Fruit fly (Drosophila melanogaster) whole organism, embryonic: ENCODE results near the gene CG43346.
A peak's percentile ranks its signal among the peaks of the same experiment; 100 is the strongest.

ENCODE experiments used
- Aef1 ChIP-seq: fragments of 200-800 bp; sonication (Bioruptor generic); IDR thresholded peaks from 3 replicates; pipeline ENCODE4 v1.3.6; 2022; ENCODE audit warnings: missing biosample characterization, missing genetic modification characterization
- Asciz ChIP-seq: fragments of 200-800 bp; sonication (Bioruptor generic); optimal IDR thresholded peaks from 2 replicates; lab custom pipeline; 2017; ENCODE audit warnings: missing biosample characterization, mild to moderate bottlenecking, missing genetic modification characterization, missing genetic modification reagents
- Bdp1 ChIP-seq: fragments of 200-800 bp; sonication (Bioruptor generic); optimal IDR thresholded peaks from 3 replicates; lab custom pipeline; 2016; ENCODE audit warnings: missing biosample characterization, missing genetic modification characterization
- Bgb ChIP-seq: fragments of 200-800 bp; sonication (Bioruptor generic); IDR thresholded peaks from 2 replicates; pipeline ENCODE4 v1.3.6; 2022; ENCODE audit warnings: missing biosample characterization, missing genetic modification characterization; ENCODE audit not compliant: partially characterized antibody
- CG1024 ChIP-seq: fragments of 200-800 bp; sonication (Bioruptor generic); IDR thresholded peaks from 2 replicates; pipeline ENCODE4 v1.3.6; 2022; ENCODE audit warnings: missing biosample characterization, missing genetic modification characterization
- CG10321 ChIP-seq: fragments of 200-800 bp; sonication (Bioruptor generic); IDR thresholded peaks from 2 replicates; pipeline ENCODE4 v1.3.6; 2022; ENCODE audit warnings: missing biosample characterization, missing genetic modification characterization
- CG10979 ChIP-seq: fragments of 200-800 bp; sonication (Bioruptor generic); optimal IDR thresholded peaks from 2 replicates; lab custom pipeline; 2018; ENCODE audit warnings: missing biosample characterization, mild to moderate bottlenecking, missing genetic modification characterization, moderate library complexity
- CG12104 ChIP-seq: fragments of 200-800 bp; sonication (Bioruptor generic); optimal IDR thresholded peaks from 3 replicates; lab custom pipeline; 2016; ENCODE audit warnings: missing biosample characterization, missing genetic modification characterization
- CG13123 ChIP-seq: fragments of 200-800 bp; sonication (Bioruptor generic); optimal IDR thresholded peaks from 2 replicates; lab custom pipeline; 2016; ENCODE audit warnings: missing biosample characterization, missing genetic modification characterization
- CG13296 ChIP-seq: fragments of 200-800 bp; sonication (Bioruptor generic); optimal IDR thresholded peaks from 3 replicates; lab custom pipeline; 2018; ENCODE audit warnings: missing biosample characterization, mild to moderate bottlenecking, missing genetic modification characterization
- CG16815 ChIP-seq: fragments of 200-800 bp; sonication (Bioruptor generic); optimal IDR thresholded peaks from 3 replicates; lab custom pipeline; 2017; ENCODE audit warnings: missing biosample characterization, mild to moderate bottlenecking, missing genetic modification characterization
- CG18476 ChIP-seq: fragments of 200-800 bp; sonication (Bioruptor generic); optimal IDR thresholded peaks from 2 replicates; lab custom pipeline; 2016; ENCODE audit warnings: missing biosample characterization, mild to moderate bottlenecking, missing genetic modification characterization
- CG2678 ChIP-seq: fragments of 200-800 bp; sonication (Bioruptor generic); optimal IDR thresholded peaks from 3 replicates; lab custom pipeline; 2019; ENCODE audit warnings: missing biosample characterization, mild to moderate bottlenecking, missing genetic modification characterization, moderate library complexity
- CG33213 ChIP-seq: fragments of 200-800 bp; sonication (Bioruptor generic); optimal IDR thresholded peaks from 3 replicates; lab custom pipeline; 2016; ENCODE audit warnings: missing biosample characterization, missing genetic modification characterization
- CG5180 ChIP-seq: fragments of 200-800 bp; sonication (Bioruptor generic); optimal IDR thresholded peaks from 3 replicates; lab custom pipeline; 2017; ENCODE audit warnings: missing biosample characterization, missing genetic modification characterization, mild to moderate bottlenecking, moderate library complexity, missing genetic modification reagents
- CG7372 ChIP-seq: fragments of 200-800 bp; sonication (Bioruptor generic); IDR thresholded peaks from 2 replicates; pipeline ENCODE4 v1.3.6; 2022; ENCODE audit warnings: missing biosample characterization, missing genetic modification characterization
- CG7963 ChIP-seq: fragments of 200-800 bp; sonication (Bioruptor generic); IDR thresholded peaks from 3 replicates; pipeline ENCODE4 v1.3.6; 2022; ENCODE audit warnings: missing biosample characterization, missing genetic modification characterization; ENCODE audit not compliant: partially characterized antibody
- CG8290 ChIP-seq, 3 experiments: fragments of 200-800 bp; sonication (Bioruptor generic); optimal IDR thresholded peaks; 2 replicates each; lab custom pipeline; 2016 to 2019; ENCODE audit warnings: missing biosample characterization in 3 of 3, missing genetic modification characterization in 3 of 3, mild to moderate bottlenecking in 2 of 3, moderate library complexity in 1 of 3
- CTCF ChIP-seq: fragments of 200-800 bp; sonication (Bioruptor generic); optimal IDR thresholded peaks from 2 replicates; lab custom pipeline; 2017; ENCODE audit warnings: missing biosample characterization, mild to moderate bottlenecking, missing genetic modification characterization, moderate library complexity
- Dip3 ChIP-seq: fragments of 200-800 bp; sonication (Bioruptor generic); optimal IDR thresholded peaks from 3 replicates; lab custom pipeline; 2016; ENCODE audit warnings: missing biosample characterization, missing genetic modification characterization
- Doc2 ChIP-seq: fragments of 200-800 bp; sonication (Bioruptor generic); IDR thresholded peaks from 2 replicates; pipeline ENCODE4 v1.3.6; 2022; ENCODE audit warnings: missing biosample characterization, missing genetic modification characterization
- Ets65A ChIP-seq: fragments of 200-800 bp; sonication (Bioruptor generic); peaks from one replicate; lab custom pipeline; 2016; ENCODE audit warnings: missing biosample characterization, missing genetic modification characterization
- Fer3 ChIP-seq: fragments of 200-800 bp; sonication (Bioruptor generic); optimal IDR thresholded peaks from 2 replicates; lab custom pipeline; 2018; ENCODE audit warnings: missing biosample characterization, mild to moderate bottlenecking, missing genetic modification characterization, moderate library complexity
- HmgZ ChIP-seq: fragments of 200-800 bp; sonication (Bioruptor generic); optimal IDR thresholded peaks from 2 replicates; lab custom pipeline; 2018; ENCODE audit warnings: missing biosample characterization, mild to moderate bottlenecking, missing genetic modification characterization
- Hr51 ChIP-seq, 2 experiments: fragments of 200-800 bp; sonication (Bioruptor generic); optimal IDR thresholded peaks; 2 replicates in 1 of 2; 3 replicates in 1 of 2; lab custom pipeline; 2016 to 2018; ENCODE audit warnings: missing biosample characterization in 2 of 2, missing genetic modification characterization in 2 of 2, mild to moderate bottlenecking in 1 of 2, moderate library complexity in 1 of 2
- Mad ChIP-seq: fragments of 200-800 bp; sonication (Bioruptor generic); optimal IDR thresholded peaks from 2 replicates; lab custom pipeline; 2016; ENCODE audit warnings: missing biosample characterization, missing genetic modification characterization
- Max ChIP-seq: fragments of 200-800 bp; sonication (Bioruptor generic); optimal IDR thresholded peaks from 2 replicates; lab custom pipeline; 2016; ENCODE audit warnings: missing biosample characterization, mild to moderate bottlenecking, missing genetic modification characterization
- NfI ChIP-seq: fragments of 200-800 bp; sonication (Bioruptor generic); optimal IDR thresholded peaks from 3 replicates; lab custom pipeline; 2018; ENCODE audit warnings: missing biosample characterization, mild to moderate bottlenecking, missing genetic modification characterization, moderate library complexity
- Rfx ChIP-seq: fragments of 200-800 bp; sonication (Bioruptor generic); IDR thresholded peaks from 2 replicates; pipeline ENCODE4 v1.3.6; 2022; ENCODE audit warnings: missing biosample characterization, missing genetic modification characterization
- Tbp ChIP-seq: fragments of >200 bp; optimal IDR thresholded peaks from 2 replicates; lab custom pipeline; 2018; ENCODE audit warnings: missing biosample characterization, missing genetic modification characterization
- chinmo ChIP-seq: fragments of 200-800 bp; sonication (Bioruptor generic); IDR thresholded peaks from 4 replicates; pipeline ENCODE4 v1.3.6; 2022; ENCODE audit warnings: missing biosample characterization, missing genetic modification characterization; ENCODE audit not compliant: partially characterized antibody
- corto ChIP-seq: fragments of 200-800 bp; sonication (Bioruptor generic); optimal IDR thresholded peaks from 2 replicates; lab custom pipeline; 2016; ENCODE audit warnings: missing biosample characterization, mild to moderate bottlenecking, missing genetic modification characterization, moderate library complexity
- en ChIP-seq: fragments of 200-800 bp; sonication (Bioruptor generic); optimal IDR thresholded peaks from 2 replicates; lab custom pipeline; 2016; ENCODE audit warnings: missing biosample characterization, missing genetic modification characterization
- esg ChIP-seq: fragments of 200-800 bp; sonication (Bioruptor generic); conservative IDR thresholded peaks from 2 replicates; pipeline ENCODE4 v1.3.6; 2022; ENCODE audit warnings: missing biosample characterization, missing genetic modification characterization
- exex ChIP-seq: fragments of 200-800 bp; sonication (Bioruptor generic); optimal IDR thresholded peaks from 4 replicates; lab custom pipeline; 2018; ENCODE audit warnings: missing biosample characterization, mild to moderate bottlenecking, missing genetic modification characterization, moderate library complexity
- gfzf ChIP-seq: fragments of 200-800 bp; sonication (Bioruptor generic); optimal IDR thresholded peaks from 2 replicates; lab custom pipeline; 2016; ENCODE audit warnings: missing biosample characterization, mild to moderate bottlenecking, missing genetic modification characterization, moderate library complexity
- hkb ChIP-seq, 2 experiments: fragments of 200-800 bp in 1 of 2; fragments of >200 bp in 1 of 2; sonication (Bioruptor generic) in 1 of 2; IDR thresholded peaks in 1 of 2; optimal IDR thresholded peaks in 1 of 2; 2 replicates each; pipeline versions ENCODE4 v1.3.6 to Lab custom; 2017 to 2022; ENCODE audit warnings: missing biosample characterization in 1 of 2, missing genetic modification characterization in 1 of 2
- lab ChIP-seq: fragments of 200-800 bp; sonication (Bioruptor generic); optimal IDR thresholded peaks from 3 replicates; lab custom pipeline; 2017; ENCODE audit warnings: missing biosample characterization, missing genetic modification characterization, mild to moderate bottlenecking, moderate library complexity, missing genetic modification reagents
- lmd ChIP-seq: fragments of 200-800 bp; sonication (Bioruptor generic); IDR thresholded peaks from 2 replicates; pipeline ENCODE4 v1.3.6; 2022; ENCODE audit warnings: missing biosample characterization, missing genetic modification characterization
- lov ChIP-seq, 2 experiments: fragments of 200-800 bp in 1 of 2; fragments of >200 bp in 1 of 2; sonication (Bioruptor generic) in 1 of 2; IDR thresholded peaks in 1 of 2; optimal IDR thresholded peaks in 1 of 2; 2 replicates in 1 of 2; 3 replicates in 1 of 2; pipeline versions ENCODE4 v1.3.6 to Lab custom; 2017 to 2022; ENCODE audit warnings: missing biosample characterization in 1 of 2, missing genetic modification characterization in 1 of 2
- mirr ChIP-seq: fragments of 200-800 bp; sonication (Bioruptor generic); optimal IDR thresholded peaks from 3 replicates; lab custom pipeline; 2018; ENCODE audit warnings: missing biosample characterization, mild to moderate bottlenecking, missing genetic modification characterization
- onecut ChIP-seq: fragments of 200-800 bp; sonication (Bioruptor generic); IDR thresholded peaks from 2 replicates; pipeline ENCODE4 v1.3.6; 2022; ENCODE audit warnings: missing biosample characterization, missing genetic modification characterization
- otp ChIP-seq: fragments of 200-800 bp; sonication (Bioruptor generic); IDR thresholded peaks from 3 replicates; pipeline ENCODE4, ENCODE4 v1.3.6; 2022; ENCODE audit warnings: missing biosample characterization, missing genetic modification characterization
- pan ChIP-seq, 4 experiments: fragments of >200 bp in 3 of 4; fragments of 200-800 bp in 1 of 4; sonication (Bioruptor generic) in 1 of 4; optimal IDR thresholded peaks in 3 of 4; IDR thresholded peaks in 1 of 4; 2 replicates each; pipeline versions ENCODE4 v1.3.6 to Lab custom; 2017 to 2022; ENCODE audit warnings: missing biosample characterization in 2 of 4, missing genetic modification characterization in 2 of 4, mixed read lengths in 1 of 4
- peb ChIP-seq: fragments of 200-800 bp; sonication (Bioruptor generic); IDR thresholded peaks from 2 replicates; pipeline ENCODE4 v1.3.6; 2022; ENCODE audit warnings: missing biosample characterization, missing genetic modification characterization
- pum ChIP-seq: fragments of 200-800 bp; sonication (Bioruptor generic); optimal IDR thresholded peaks from 2 replicates; lab custom pipeline; 2016; ENCODE audit warnings: missing biosample characterization, missing genetic modification characterization
- shn ChIP-seq: fragments of 200-800 bp; sonication (Bioruptor generic); optimal IDR thresholded peaks from 3 replicates; lab custom pipeline; 2016; ENCODE audit warnings: missing biosample characterization, missing genetic modification characterization
- slbo ChIP-seq: fragments of 200-800 bp; sonication (Bioruptor generic); IDR thresholded peaks from 2 replicates; pipeline ENCODE4 v1.3.6; 2022; ENCODE audit warnings: missing biosample characterization, missing genetic modification characterization
- tin ChIP-seq: fragments of 200-800 bp; sonication (Bioruptor generic); optimal IDR thresholded peaks from 3 replicates; lab custom pipeline; 2016; ENCODE audit warnings: missing biosample characterization, missing genetic modification characterization
- vnd ChIP-seq: fragments of 200-800 bp; sonication (Bioruptor generic); IDR thresholded peaks from 3 replicates; pipeline ENCODE4 v1.3.6; 2022; ENCODE audit warnings: missing biosample characterization, missing genetic modification characterization; ENCODE audit not compliant: partially characterized antibody

CG43346 gene

DNA sequence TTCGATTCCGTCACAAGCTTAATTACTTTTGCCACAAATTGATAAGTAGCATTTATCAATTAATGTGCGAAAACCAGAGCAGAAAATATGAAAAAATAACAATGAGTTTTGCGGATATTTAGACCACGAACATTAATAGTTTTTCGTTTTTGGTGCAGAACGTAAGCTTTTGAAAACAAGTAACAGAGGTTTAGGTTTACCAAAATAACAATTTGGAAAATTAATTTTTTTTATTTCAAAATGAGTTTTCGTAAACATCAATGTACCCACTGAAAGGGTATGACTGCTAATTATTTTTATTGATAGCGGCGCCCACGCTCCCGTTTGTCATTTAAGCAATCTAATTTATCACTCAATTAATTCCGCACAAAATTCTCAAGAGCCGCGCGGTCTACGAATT, 26.9 kb upstream of the CG43346 start (continued):
- TF ChIP-seq CG12104 (no peak), CG5180 (no peak), CG7963 (no peak), CG2678 (tag; lab: Kevin White, UChicago) (peak; percentile 49), CG16815 (GFP tag; lab: Kevin White, UChicago) (no peak), Doc2 (no peak), exex (tag; lab: Kevin White, UChicago) (peak; percentile 33), CG13296 (GFP tag; lab: Kevin White, UChicago) (no peak), shn (GFP tag; lab: Kevin White, UChicago) (no peak), Mad (GFP tag; lab: Kevin White, UChicago) (no peak), Hr51 (GFP tag; optimal IDR thresholded peaks at IDR 0.05; lab: Kevin White, UChicago) (no peak), pan (optimal IDR thresholded peaks at IDR 0.05; lab: Kevin White, UChicago) (no peak), pan (GFP tag; optimal IDR thresholded peaks at IDR 0.05 in 1 of 2, IDR thresholded peaks at IDR 0.05 in 1 of 2) (no peak), CG10979 (tag; lab: Kevin White, UChicago) (no peak), CG8290 (GFP tag; optimal IDR thresholded peaks at IDR 0.05; lab: Kevin White, UChicago) (no peak), CG8290 (tag; optimal IDR thresholded peaks at IDR 0.05; lab: Kevin White, UChicago) (no peak), NfI (GFP tag; lab: Kevin White, UChicago) (no peak), vnd (GFP tag; lab: Robert Waterston, UW) (no peak), Max (GFP tag; lab: Kevin White, UChicago) (no peak), peb (GFP tag; lab: Robert Waterston, UW) (no peak), otp (no peak), CG7372 (GFP tag; lab: Robert Waterston, UW) (0 out of 2 replicates have a peak, but pooled peaks have one; percentile 18), tin (GFP tag; lab: Kevin White, UChicago) (no peak), chinmo (no peak), gfzf (GFP tag; lab: Kevin White, UChicago) (no peak), slbo (GFP tag; lab: Robert Waterston, UW) (peak; percentile 43; the same call in 1 of the 2 replicates), CTCF (GFP tag; lab: Kevin White, UChicago) (no peak), corto (GFP tag; lab: Kevin White, UChicago) (no peak), hkb (optimal IDR thresholded peaks at IDR 0.05; lab: Kevin White, UChicago) (no peak), hkb (GFP tag; IDR thresholded peaks at IDR 0.05; lab: Robert Waterston, UW) (no peak), CG33213 (GFP tag; lab: Kevin White, UChicago) (no peak), Bgb (GFP tag; lab: Robert Waterston, UW) (no peak), Tbp (no peak), Rfx (GFP tag; lab: Robert Waterston, UW) (peak; percentile 57; the same call in 1 of the 2 replicates), Ets65A (GFP tag; lab: Kevin White, UChicago) (no peak), CG13123 (GFP tag; lab: Kevin White, UChicago) (no peak), CG1024 (GFP tag; lab: Robert Waterston, UW) (no peak), Dip3 (no peak), Fer3 (tag; lab: Kevin White, UChicago) (peak; percentile 40), CG18476 (GFP tag; lab: Kevin White, UChicago) (no peak), esg (GFP tag; lab: Robert Waterston, UW) (no peak), CG10321 (no peak)

DNA sequence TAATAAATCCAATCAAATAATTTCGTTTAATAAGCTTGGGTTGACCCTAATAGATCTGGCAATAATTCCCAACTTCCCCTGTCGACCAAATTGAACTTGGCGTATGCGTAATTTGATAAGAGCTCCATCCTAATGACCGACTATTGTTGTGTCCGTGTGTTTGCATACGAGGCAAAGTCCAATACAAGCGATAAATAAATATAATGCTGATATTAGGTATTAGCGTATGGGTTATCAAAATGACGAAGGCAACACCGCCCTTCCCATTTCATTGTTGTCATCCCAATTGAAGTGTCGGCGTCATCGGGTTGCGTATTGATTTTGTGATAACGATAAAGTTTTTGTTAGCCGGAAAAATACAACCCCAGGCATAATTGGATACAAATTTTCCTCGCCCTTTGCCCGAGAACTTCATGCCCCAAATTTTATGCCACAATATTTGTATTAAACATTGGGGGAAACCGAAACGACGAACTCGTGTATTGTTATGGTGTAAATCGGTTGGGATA, 20.9 kb upstream of the CG43346 start:
- no peak for TF ChIP-seq en (GFP tag; lab: Kevin White, UChicago)
- no peak for TF ChIP-seq Asciz
- TF ChIP-seq Rfx (GFP tag; lab: Robert Waterston, UW): no peak
- peak; percentile 59 for TF ChIP-seq onecut
- TF ChIP-seq lab (GFP tag; lab: Kevin White, UChicago): peak; percentile 16
- TF ChIP-seq HmgZ (tag; lab: Kevin White, UChicago): no peak
- TF ChIP-seq Bdp1 (GFP tag; lab: Kevin White, UChicago): no peak
- TF ChIP-seq pum: no peak
- TF ChIP-seq otp: no peak
- TF ChIP-seq mirr: peak; percentile 91
- no peak for TF ChIP-seq Aef1 (GFP tag; lab: Robert Waterston, UW)
- TF ChIP-seq exex (tag; lab: Kevin White, UChicago): peak; percentile 76
- no peak for TF ChIP-seq lov (optimal IDR thresholded peaks at IDR 0.05; lab: Kevin White, UChicago)
- TF ChIP-seq lov (GFP tag; IDR thresholded peaks at IDR 0.05; lab: Robert Waterston, UW): 0 out of 3 replicates have a peak, but pooled peaks have one; percentile 15
- no peak for TF ChIP-seq lmd (GFP tag; lab: Robert Waterston, UW)
